Worm (Caenorhabditis elegans) whole organism, L4 larva: ENCODE data around the gene ttr-39.

ENCODE experiments used
- D1046.2 ChIP-seq: fragments of 200-800 bp; sonication (Bioruptor generic); IDR thresholded peaks from 2 replicates; pipeline ENCODE4 v1.3.6; 2022; ENCODE audit warnings: missing genetic modification characterization, missing compliant biosample characterization
- F26F4.8 ChIP-seq: fragments of 200-800 bp; sonication (Bioruptor generic); conservative IDR thresholded peaks from 2 replicates; pipeline ENCODE4 v1.3.6; 2022; ENCODE audit warnings: missing genetic modification characterization, missing compliant biosample characterization
- Y105C5A.15 ChIP-seq: fragments of 200-800 bp; sonication (Bioruptor generic); IDR thresholded peaks from 2 replicates; pipeline ENCODE4 v1.3.6; 2022; ENCODE audit warnings: missing genetic modification characterization, missing compliant biosample characterization
- Y5F2A.4 ChIP-seq: fragments of 200-800 bp; sonication (Bioruptor generic); optimal IDR thresholded peaks from 2 replicates; lab custom pipeline; 2018; ENCODE audit warnings: mild to moderate bottlenecking, missing genetic modification characterization, missing compliant biosample characterization
- ZK337.2 ChIP-seq: fragments of 200-800 bp; sonication (Bioruptor generic); IDR thresholded peaks from 2 replicates; pipeline ENCODE4 v1.3.6; 2022; ENCODE audit warnings: missing genetic modification reagents, missing genetic modification characterization, missing compliant biosample characterization
- aha-1 ChIP-seq: fragments of 150-350 bp; peaks from one replicate; lab custom pipeline; 2014; ENCODE audit warnings: missing biosample characterization, missing genetic modification characterization
- ceh-62 ChIP-seq: sonication (generic microtip); optimal IDR thresholded peaks from 2 replicates; lab custom pipeline; 2017; ENCODE audit warnings: missing biosample characterization, missing genetic modification characterization
- ceh-82 ChIP-seq: sonication (generic microtip); optimal IDR thresholded peaks from 2 replicates; lab custom pipeline; 2017; ENCODE audit warnings: missing biosample characterization, missing genetic modification characterization
- dmd-6 ChIP-seq: fragments of 200-800 bp; sonication (Bioruptor generic); IDR thresholded peaks from 2 replicates; pipeline ENCODE4 v1.3.6; 2022; ENCODE audit warnings: missing genetic modification reagents, missing genetic modification characterization, missing compliant biosample characterization
- dmd-9 ChIP-seq: fragments of 200-800 bp; sonication (Bioruptor generic); IDR thresholded peaks from 2 replicates; pipeline ENCODE4 v1.3.6; 2022; ENCODE audit warnings: missing genetic modification reagents, missing genetic modification characterization, missing compliant biosample characterization
- dve-1 ChIP-seq: sonication (generic microtip); optimal IDR thresholded peaks from 2 replicates; lab custom pipeline; 2017; ENCODE audit warnings: antibody characterized with exemption, mild to moderate bottlenecking, missing genetic modification characterization, missing compliant biosample characterization; ENCODE audit not compliant: insufficient read depth
- fkh-10 ChIP-seq: fragments of 150-350 bp; optimal IDR thresholded peaks from 2 replicates; lab custom pipeline; 2014; ENCODE audit warnings: missing biosample characterization, missing genetic modification reagents, missing genetic modification characterization
- hif-1 ChIP-seq, 2 experiments: sonication (generic microtip); optimal IDR thresholded peaks; 2 replicates each; lab custom pipeline; 2016 to 2017; ENCODE audit warnings: missing compliant biosample characterization in 2 of 2, missing genetic modification characterization in 2 of 2, missing genetic modification reagents in 2 of 2, missing genotype in 2 of 2, mild to moderate bottlenecking in 1 of 2
- hlh-11 ChIP-seq: fragments of 200-800 bp; sonication (Bioruptor generic); optimal IDR thresholded peaks from 2 replicates; lab custom pipeline; 2018; ENCODE audit warnings: mild to moderate bottlenecking, missing genetic modification characterization, missing compliant biosample characterization
- hlh-30 ChIP-seq: sonication (generic microtip); optimal IDR thresholded peaks from 2 replicates; lab custom pipeline; 2017; ENCODE audit warnings: antibody characterized with exemption, mild to moderate bottlenecking, missing genetic modification characterization, missing compliant biosample characterization; ENCODE audit not compliant: insufficient read depth
- jun-1 ChIP-seq: fragments of 150-350 bp; optimal IDR thresholded peaks from 2 replicates; lab custom pipeline; 2014; ENCODE audit warnings: missing biosample characterization, missing genetic modification reagents, missing genetic modification characterization
- lin-29 ChIP-seq: fragments of 200-800 bp; sonication (Bioruptor generic); IDR thresholded peaks from 2 replicates; pipeline ENCODE4 v1.3.6; 2022; ENCODE audit warnings: missing genetic modification reagents, missing genetic modification characterization, missing compliant biosample characterization
- lsy-2 ChIP-seq, 2 experiments: fragments of 150-350 bp in 1 of 2; sonication (generic microtip) in 1 of 2; optimal IDR thresholded peaks; 2 replicates each; lab custom pipeline; 2014 to 2017; ENCODE audit warnings: missing biosample characterization in 2 of 2, missing genetic modification characterization in 2 of 2
- madf-9 ChIP-seq: fragments of 200-800 bp; sonication (Bioruptor generic); conservative IDR thresholded peaks from 2 replicates; pipeline ENCODE4 v1.3.6; 2022; ENCODE audit warnings: missing genetic modification reagents, missing genetic modification characterization, missing compliant biosample characterization
- mep-1 ChIP-seq: fragments of 150-350 bp; sonication (generic microtip); optimal IDR thresholded peaks from 3 replicates; lab custom pipeline; 2014; ENCODE audit warnings: missing biosample characterization, missing genetic modification characterization
- mes-2 ChIP-seq: sonication (generic microtip); optimal IDR thresholded peaks from 2 replicates; lab custom pipeline; 2016; ENCODE audit warnings: missing genotype, mild to moderate bottlenecking, missing genetic modification characterization, missing compliant biosample characterization; ENCODE audit not compliant: poor library complexity, severe bottlenecking
- mxl-3 ChIP-seq: fragments of 200-800 bp; sonication (Bioruptor generic); optimal IDR thresholded peaks from 2 replicates; lab custom pipeline; 2018; ENCODE audit warnings: mild to moderate bottlenecking, missing genetic modification characterization, missing compliant biosample characterization
- nhr-11 ChIP-seq: fragments of 150-350 bp; optimal IDR thresholded peaks from 2 replicates; lab custom pipeline; 2014; ENCODE audit warnings: missing biosample characterization, missing genetic modification characterization
- nhr-48 ChIP-seq: sonication (generic microtip); optimal IDR thresholded peaks from 2 replicates; lab custom pipeline; 2016; ENCODE audit warnings: mild to moderate bottlenecking, missing genetic modification characterization, missing compliant biosample characterization
- nhr-6 ChIP-seq: fragments of 150-350 bp; optimal IDR thresholded peaks from 2 replicates; lab custom pipeline; 2014; ENCODE audit warnings: missing biosample characterization, missing genetic modification characterization
- nhr-77 ChIP-seq: fragments of 150-350 bp; optimal IDR thresholded peaks from 2 replicates; lab custom pipeline; 2014; ENCODE audit warnings: missing biosample characterization, missing genetic modification characterization
- pha-4 ChIP-seq, 2 experiments: fragments of 150-350 bp in 1 of 2; fragments of 200-800 bp in 1 of 2; sonication (Bioruptor generic) in 1 of 2; IDR thresholded peaks in 1 of 2; optimal IDR thresholded peaks in 1 of 2; 2 replicates each; pipeline versions ENCODE4 v1.3.6 to Lab custom; 2014 to 2022; ENCODE audit warnings: missing genetic modification characterization in 2 of 2, missing genetic modification reagents in 2 of 2, missing biosample characterization in 1 of 2, missing compliant biosample characterization in 1 of 2
- sdz-12 ChIP-seq: fragments of 200-800 bp; sonication (Bioruptor generic); optimal IDR thresholded peaks from 2 replicates; lab custom pipeline; 2018; ENCODE audit warnings: mild to moderate bottlenecking, missing genetic modification characterization, missing compliant biosample characterization
- set-16 ChIP-seq: fragments of 200-800 bp; sonication (Bioruptor generic); IDR thresholded peaks from 2 replicates; pipeline ENCODE4 v1.3.6; 2022; ENCODE audit warnings: missing genetic modification reagents, missing genetic modification characterization, missing compliant biosample characterization
- skn-1 ChIP-seq: fragments of 150-350 bp; optimal IDR thresholded peaks from 2 replicates; lab custom pipeline; 2014; ENCODE audit warnings: missing biosample characterization, missing genetic modification characterization
- snpc-1.2 ChIP-seq: fragments of 200-800 bp; sonication (Bioruptor generic); IDR thresholded peaks from 2 replicates; pipeline ENCODE4 v1.3.6; 2022; ENCODE audit warnings: missing genetic modification reagents, missing genetic modification characterization, missing compliant biosample characterization
- spr-3 ChIP-seq: fragments of 200-800 bp; sonication (Bioruptor generic); optimal IDR thresholded peaks from 2 replicates; lab custom pipeline; 2018; ENCODE audit warnings: mild to moderate bottlenecking, missing genetic modification characterization, missing compliant biosample characterization
- tra-1 ChIP-seq: fragments of 200-800 bp; sonication (Bioruptor generic); IDR thresholded peaks from 2 replicates; pipeline ENCODE4 v1.3.6; 2022; ENCODE audit warnings: missing genetic modification reagents, missing genetic modification characterization, missing compliant biosample characterization
- unc-62 ChIP-seq, 3 experiments: fragments of 150-350 bp in 1 of 3; sonication (generic microtip); optimal IDR thresholded peaks in 2 of 3; peaks in 1 of 3; 1 replicate in 1 of 3; 2 replicates in 2 of 3; lab custom pipeline; 2014 to 2017; ENCODE audit warnings: missing biosample characterization in 3 of 3, missing genetic modification characterization in 3 of 3, missing genetic modification reagents in 3 of 3, missing genotype in 1 of 3
- vab-7 ChIP-seq: fragments of 200-800 bp; sonication (Bioruptor generic); IDR thresholded peaks from 2 replicates; pipeline ENCODE4 v1.3.6; 2022; ENCODE audit warnings: missing genetic modification reagents, missing genetic modification characterization, missing compliant biosample characterization
- zip-11 ChIP-seq: fragments of 200-800 bp; sonication (Bioruptor generic); IDR thresholded peaks from 2 replicates; pipeline ENCODE4 v1.3.6; 2022; ENCODE audit warnings: missing genetic modification characterization, missing compliant biosample characterization

Gene ttr-39

ce11 chrIV:10059175-10059574 lies 30.5 kb downstream of the ttr-39 start (continued):
- no peak for TF ChIP-seq ceh-82 (tag; lab: Kevin White, UChicago)
- no peak for TF ChIP-seq dmd-9 (GFP tag; lab: Robert Waterston, UW)
- no peak for TF ChIP-seq ceh-62 (tag; lab: Kevin White, UChicago)
- TF ChIP-seq nhr-11 (tag; lab: Kevin White, UChicago): no peak
- TF ChIP-seq aha-1 (tag; lab: Kevin White, UChicago): peak; percentile 87
- 0 out of 2 replicates have a peak, but pooled peaks have one; percentile 16 for TF ChIP-seq pha-4 (GFP tag; IDR thresholded peaks at IDR 0.05; lab: Robert Waterston, UW)
- TF ChIP-seq pha-4 (tag; optimal IDR thresholded peaks at IDR 0.05; lab: Kevin White, UChicago): no peak
- TF ChIP-seq madf-9 (GFP tag; lab: Robert Waterston, UW): no peak
- no peak for TF ChIP-seq spr-3 (GFP tag; lab: Kevin White, UChicago)
- no peak for TF ChIP-seq Y5F2A.4 (GFP tag; lab: Kevin White, UChicago)
- TF ChIP-seq mxl-3 (GFP tag; lab: Kevin White, UChicago): no peak
- no peak for TF ChIP-seq vab-7 (GFP tag; lab: Robert Waterston, UW)

ce11 chrIV:10056138-10056537 lies 33.5 kb downstream of the ttr-39 start, which contains the start of gene T04B2.7:
Gene T04B2.7 (minus strand): TSS chrIV:10056238.
- no peak for TF ChIP-seq Y105C5A.15 (GFP tag; lab: Robert Waterston, UW)
- TF ChIP-seq dve-1: no peak
- no peak for TF ChIP-seq dmd-6
- no peak for TF ChIP-seq jun-1 (tag; lab: Kevin White, UChicago)
- TF ChIP-seq nhr-6 (tag; lab: Kevin White, UChicago): no peak

ce11 chrIV:10053550-10053949 lies 36.1 kb downstream of the ttr-39 start, which contains the start of gene srv-12:
Gene srv-12 (minus strand): TSS chrIV:10053650.
- TF ChIP-seq ZK337.2 (GFP tag; lab: Robert Waterston, UW) (no peak), set-16 (no peak), hlh-30 (tag; lab: Kevin White, UChicago) (no peak), snpc-1.2 (GFP tag; lab: Robert Waterston, UW) (no peak), hif-1 (tag; optimal IDR thresholded peaks at IDR 0.05; lab: Kevin White, UChicago) (no peak), tra-1 (GFP tag; lab: Robert Waterston, UW) (no peak), fkh-10 (GFP tag; lab: Kevin White, UChicago) (no peak), sdz-12 (GFP tag; lab: Kevin White, UChicago) (no peak), lin-29 (GFP tag; lab: Robert Waterston, UW) (no peak), skn-1 (no peak), mep-1 (tag; lab: Kevin White, UChicago) (no peak), nhr-77 (no peak), zip-11 (GFP tag; lab: Robert Waterston, UW) (no peak), lsy-2 (tag; optimal IDR thresholded peaks at IDR 0.05; lab: Kevin White, UChicago) (no peak), hlh-11 (tag; lab: Kevin White, UChicago) (no peak), F26F4.8 (GFP tag; lab: Robert Waterston, UW) (no peak), nhr-48 (no peak), unc-62 (GFP tag; optimal IDR thresholded peaks at IDR 0.05 in 1 of 2; lab: Kevin White, UChicago) (no peak), unc-62 (tag; optimal IDR thresholded peaks at IDR 0.05; lab: Kevin White, UChicago) (no peak), D1046.2 (GFP tag; lab: Robert Waterston, UW) (no peak), mes-2 (tag; lab: Kevin White, UChicago) (no peak)
